Fruit fly (Drosophila melanogaster): ENCODE results near the gene Fatp1.

dm6 chr2L:10543992-10544391 is 27.0 kb upstream of the Fatp1 start:
- TF ChIP-seq pan (optimal IDR thresholded peaks at IDR 0.05) (no peak), CG8478 (optimal IDR thresholded peaks at IDR 0.05) (no peak)

Data from whole organism.